Worm (Caenorhabditis elegans): Measurements from ENCODE around the gene F58H1.3.

The F58H1.3 gene

DNA sequence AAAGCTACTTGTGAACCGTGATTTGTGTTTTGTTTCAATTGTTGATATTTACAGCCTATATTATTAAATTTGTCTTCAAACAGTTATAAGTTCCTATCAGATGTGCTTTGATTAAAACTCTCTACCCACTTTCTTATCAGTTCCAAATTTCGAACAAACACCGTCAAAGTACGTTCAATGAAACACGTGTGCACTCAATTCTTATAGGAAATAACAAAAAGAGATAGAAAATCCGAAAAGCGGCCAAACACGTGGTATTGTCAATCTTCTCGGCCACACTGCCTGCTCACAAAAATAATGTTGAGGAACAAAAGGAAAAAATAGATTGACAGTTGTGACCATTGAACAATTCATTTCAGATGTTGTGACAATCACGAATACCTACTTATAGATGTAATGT, 47.8 kb upstream of the F58H1.3 start (continued):
- TF ChIP-seq ama-1 (optimal IDR thresholded peaks at IDR 0.05) (no peak), ceh-16 (tag; optimal IDR thresholded peaks at IDR 0.05) (no peak)

- no peak for TF ChIP-seq zag-1 (tag; optimal IDR thresholded peaks at IDR 0.05)
- TF ChIP-seq mdl-1 (tag; optimal IDR thresholded peaks at IDR 0.05): peak; percentile 89 to 95
- TF ChIP-seq ztf-11 (tag; optimal IDR thresholded peaks at IDR 0.05): no peak
- TF ChIP-seq lin-13 (GFP tag; optimal IDR thresholded peaks at IDR 0.05): peak; percentile 1
- peak in 1 of 2 experiments; percentile 59 for TF ChIP-seq lsy-2 (tag; optimal IDR thresholded peaks at IDR 0.05)
- TF ChIP-seq nhr-237 (tag; optimal IDR thresholded peaks at IDR 0.05): no peak
- TF ChIP-seq gmeb-1 (tag; optimal IDR thresholded peaks at IDR 0.05): peak; percentile 62
- TF ChIP-seq fos-1 (tag; optimal IDR thresholded peaks at IDR 0.05): peak; percentile 54
- TF ChIP-seq nhr-25 (tag; optimal IDR thresholded peaks at IDR 0.05): peak; percentile 76
- TF ChIP-seq F13H6.1 (tag; optimal IDR thresholded peaks at IDR 0.05): peak; percentile 88
- TF ChIP-seq snpc-4 (tag; optimal IDR thresholded peaks at IDR 0.05): peak; percentile 27
- no peak for TF ChIP-seq unc-55 (GFP tag; optimal IDR thresholded peaks at IDR 0.05)
- no peak for TF ChIP-seq unc-39 (tag; optimal IDR thresholded peaks at IDR 0.05)
- TF ChIP-seq lin-11 (tag; optimal IDR thresholded peaks at IDR 0.05): no peak
- no peak for TF ChIP-seq ztf-1 (GFP tag; conservative IDR thresholded peaks at IDR 0.05)
- TF ChIP-seq sma-3 (GFP tag; optimal IDR thresholded peaks at IDR 0.05): peak; percentile 73
- TF ChIP-seq sma-9 (GFP tag; optimal IDR thresholded peaks at IDR 0.05): peak; percentile 98
- TF ChIP-seq sma-9 (tag; optimal IDR thresholded peaks at IDR 0.05): peak; percentile 72
- TF ChIP-seq ama-1 (optimal IDR thresholded peaks at IDR 0.05): peak; percentile 96
- TF ChIP-seq unc-62 (GFP tag; optimal IDR thresholded peaks at IDR 0.05): no peak
- TF ChIP-seq aly-2 (tag; optimal IDR thresholded peaks at IDR 0.05): no peak
- TF ChIP-seq nhr-12 (tag; optimal IDR thresholded peaks at IDR 0.05): no peak
- no peak for TF ChIP-seq lin-39 (tag; optimal IDR thresholded peaks at IDR 0.05)
- peak; percentile 97 for TF ChIP-seq nhr-21 (tag; optimal IDR thresholded peaks at IDR 0.05)
- peak; percentile 30 for TF ChIP-seq nhr-6 (tag; optimal IDR thresholded peaks at IDR 0.05)
- no peak for TF ChIP-seq ceh-82 (tag; optimal IDR thresholded peaks at IDR 0.05)
- no peak for TF ChIP-seq mab-5 (tag; optimal IDR thresholded peaks at IDR 0.05)
- TF ChIP-seq blmp-1 (tag; optimal IDR thresholded peaks at IDR 0.05; ENCODE audit: insufficient read depth): peak; percentile 73
- no peak for TF ChIP-seq mbf-1 (tag; optimal IDR thresholded peaks at IDR 0.05)
- no peak for TF ChIP-seq skn-1 (tag; optimal IDR thresholded peaks at IDR 0.05)
- peak; percentile 59 for TF ChIP-seq egl-27 (tag; optimal IDR thresholded peaks at IDR 0.05)
- peak; percentile 25 for TF ChIP-seq Y55F3AM.14 (GFP tag; optimal IDR thresholded peaks at IDR 0.05)
- no peak for TF ChIP-seq nhr-23 (tag; optimal IDR thresholded peaks at IDR 0.05)
- TF ChIP-seq C34F6.9 (tag; optimal IDR thresholded peaks at IDR 0.05): peak; percentile 46
- no peak for TF ChIP-seq R02D3.7 (tag; optimal IDR thresholded peaks at IDR 0.05)
- peak; percentile 81 for TF ChIP-seq crh-2 (tag; optimal IDR thresholded peaks at IDR 0.05)
- TF ChIP-seq nhr-129 (tag; optimal IDR thresholded peaks at IDR 0.05): peak; percentile 87
- TF ChIP-seq nhr-77 (tag; optimal IDR thresholded peaks at IDR 0.05): no peak
- TF ChIP-seq ZK546.5 (tag; optimal IDR thresholded peaks at IDR 0.05): no peak
- TF ChIP-seq nhr-11 (tag; optimal IDR thresholded peaks at IDR 0.05): no peak
- TF ChIP-seq ceh-16 (tag; optimal IDR thresholded peaks at IDR 0.05): no peak
These were observed 45.7 kb upstream of the F58H1.3 start, which contains the start of gene adh-1 for ce11 chrV:11887988-11888499. TSS of gene adh-1 (plus strand) at chrV:11888248.

- TF ChIP-seq ceh-82 (tag; optimal IDR thresholded peaks at IDR 0.05): no peak
- TF ChIP-seq lin-13 (GFP tag; optimal IDR thresholded peaks at IDR 0.05): peak; percentile 21
These were observed 45.1 kb upstream of the F58H1.3 start for ce11 chrV:11888656-11889055.

Measured in whole organism, L2 larva.